Fruit fly (Drosophila melanogaster) whole organism, embryonic: ENCODE data around the gene Grik.

Experiments used
- Adf1 ChIP-seq: fragments of 200-800 bp; sonication (Bioruptor generic); IDR thresholded peaks from 2 replicates; pipeline ENCODE4 v1.3.6; 2022; ENCODE audit warnings: missing biosample characterization, missing genetic modification characterization
- Aef1 ChIP-seq: fragments of 200-800 bp; sonication (Bioruptor generic); IDR thresholded peaks from 3 replicates; pipeline ENCODE4 v1.3.6; 2022; ENCODE audit warnings: missing biosample characterization, missing genetic modification characterization
- Antp ChIP-seq: fragments of 200-800 bp; sonication (Bioruptor generic); optimal IDR thresholded peaks from 3 replicates; lab custom pipeline; 2016; ENCODE audit warnings: missing biosample characterization, missing genetic modification characterization
- Asciz ChIP-seq: fragments of 200-800 bp; sonication (Bioruptor generic); optimal IDR thresholded peaks from 2 replicates; lab custom pipeline; 2017; ENCODE audit warnings: missing biosample characterization, mild to moderate bottlenecking, missing genetic modification characterization, missing genetic modification reagents
- CG10366 ChIP-seq: fragments of 200-800 bp; sonication (Bioruptor generic); IDR thresholded peaks from 2 replicates; pipeline ENCODE4 v1.3.6; 2022; ENCODE audit warnings: missing biosample characterization, missing genetic modification characterization
- CG10565 ChIP-seq: fragments of 200-800 bp; sonication (Bioruptor generic); optimal IDR thresholded peaks from 3 replicates; lab custom pipeline; 2016; ENCODE audit warnings: missing biosample characterization, mild to moderate bottlenecking, missing genetic modification characterization
- CG10979 ChIP-seq: fragments of 200-800 bp; sonication (Bioruptor generic); optimal IDR thresholded peaks from 2 replicates; lab custom pipeline; 2018; ENCODE audit warnings: missing biosample characterization, mild to moderate bottlenecking, missing genetic modification characterization, moderate library complexity
- CG11398 ChIP-seq: fragments of 200-800 bp; sonication (Bioruptor generic); optimal IDR thresholded peaks from 2 replicates; lab custom pipeline; 2016; ENCODE audit warnings: missing biosample characterization, missing genetic modification characterization
- CG11456 ChIP-seq: fragments of 200-800 bp; sonication (Bioruptor generic); IDR thresholded peaks from 3 replicates; pipeline ENCODE4 v1.3.6; 2022; ENCODE audit warnings: missing biosample characterization, missing genetic modification characterization
- CG12942 ChIP-seq: fragments of 200-800 bp; sonication (Bioruptor generic); optimal IDR thresholded peaks from 3 replicates; lab custom pipeline; 2016; ENCODE audit warnings: missing biosample characterization, missing genetic modification characterization
- CG13296 ChIP-seq: fragments of 200-800 bp; sonication (Bioruptor generic); optimal IDR thresholded peaks from 3 replicates; lab custom pipeline; 2018; ENCODE audit warnings: missing biosample characterization, mild to moderate bottlenecking, missing genetic modification characterization
- CG14860 ChIP-seq: fragments of 200-800 bp; sonication (Bioruptor generic); IDR thresholded peaks from 3 replicates; pipeline ENCODE4 v1.3.6; 2022; ENCODE audit warnings: missing biosample characterization, missing genetic modification characterization; ENCODE audit not compliant: partially characterized antibody
- CG15696 ChIP-seq: fragments of 200-800 bp; sonication (Bioruptor generic); optimal IDR thresholded peaks from 2 replicates; lab custom pipeline; 2019; ENCODE audit warnings: missing biosample characterization, mild to moderate bottlenecking, missing genetic modification characterization, moderate library complexity
- CG1647 ChIP-seq: fragments of 200-800 bp; sonication (Bioruptor generic); optimal IDR thresholded peaks from 3 replicates; lab custom pipeline; 2016; ENCODE audit warnings: missing biosample characterization, missing genetic modification characterization
- CG17361 ChIP-seq: fragments of 200-800 bp; sonication (Bioruptor generic); IDR thresholded peaks from 3 replicates; pipeline ENCODE4 v1.3.6; 2022; ENCODE audit warnings: missing biosample characterization, missing genetic modification characterization
- CG18764 ChIP-seq: fragments of 200-800 bp; sonication (Bioruptor generic); optimal IDR thresholded peaks from 3 replicates; lab custom pipeline; 2016; ENCODE audit warnings: missing biosample characterization, missing genetic modification characterization
- CG2678 ChIP-seq: fragments of 200-800 bp; sonication (Bioruptor generic); optimal IDR thresholded peaks from 3 replicates; lab custom pipeline; 2019; ENCODE audit warnings: missing biosample characterization, mild to moderate bottlenecking, missing genetic modification characterization, moderate library complexity
- CG2889 ChIP-seq: fragments of 200-800 bp; sonication (Bioruptor generic); IDR thresholded peaks from 3 replicates; pipeline ENCODE4 v1.3.6; 2022; ENCODE audit warnings: missing biosample characterization, missing genetic modification characterization
- CG30431 ChIP-seq: fragments of 200-800 bp; sonication (Bioruptor generic); optimal IDR thresholded peaks from 2 replicates; lab custom pipeline; 2017; ENCODE audit warnings: missing biosample characterization, missing genetic modification characterization
- CG4282 ChIP-seq: fragments of 200-800 bp; sonication (Bioruptor generic); optimal IDR thresholded peaks from 2 replicates; lab custom pipeline; 2016; ENCODE audit warnings: missing biosample characterization, missing genetic modification characterization
- CG4404 ChIP-seq: fragments of 200-800 bp; sonication (Bioruptor generic); IDR thresholded peaks from 2 replicates; pipeline ENCODE4 v1.3.6; 2022; ENCODE audit warnings: missing biosample characterization, missing genetic modification characterization
- CG4707 ChIP-seq: fragments of 200-800 bp; sonication (Bioruptor generic); optimal IDR thresholded peaks from 2 replicates; lab custom pipeline; 2018; ENCODE audit warnings: missing biosample characterization, mild to moderate bottlenecking, missing genetic modification characterization, moderate library complexity
- CG6791 ChIP-seq: fragments of 200-800 bp; sonication (Bioruptor generic); IDR thresholded peaks from 3 replicates; pipeline ENCODE4 v1.3.6; 2022; ENCODE audit warnings: missing biosample characterization, missing genetic modification characterization; ENCODE audit not compliant: partially characterized antibody
- CG7357 ChIP-seq: fragments of 200-800 bp; sonication (Bioruptor generic); IDR thresholded peaks from 3 replicates; pipeline ENCODE4 v1.3.6; 2022; ENCODE audit warnings: missing biosample characterization, missing genetic modification characterization
- CG9876 ChIP-seq: fragments of 200-800 bp; sonication (Bioruptor generic); optimal IDR thresholded peaks from 2 replicates; lab custom pipeline; 2016; ENCODE audit warnings: missing biosample characterization, missing genetic modification characterization
- Dek ChIP-seq: fragments of 200-800 bp; sonication (Bioruptor generic); optimal IDR thresholded peaks from 3 replicates; lab custom pipeline; 2019; ENCODE audit warnings: missing biosample characterization, mild to moderate bottlenecking, missing genetic modification characterization, moderate library complexity
- Gug ChIP-seq: fragments of 200-800 bp; sonication (Bioruptor generic); IDR thresholded peaks from 4 replicates; pipeline ENCODE4 v1.3.6; 2022; ENCODE audit warnings: missing biosample characterization, missing genetic modification characterization
- Kr ChIP-seq: fragments of 200-800 bp; sonication (Bioruptor generic); optimal IDR thresholded peaks from 2 replicates; lab custom pipeline; 2017; ENCODE audit warnings: missing biosample characterization, mild to moderate bottlenecking, missing genetic modification characterization
- Mrtf ChIP-seq: fragments of 200-800 bp; sonication (Bioruptor generic); IDR thresholded peaks from 3 replicates; pipeline ENCODE4 v1.3.6; 2022; ENCODE audit warnings: missing biosample characterization, missing genetic modification characterization
- Pdp1 ChIP-seq, 2 experiments: fragments of 200-800 bp; sonication (Bioruptor generic); optimal IDR thresholded peaks; 3 replicates each; lab custom pipeline; 2016; ENCODE audit warnings: missing biosample characterization in 2 of 2, missing genetic modification characterization in 2 of 2, mild to moderate bottlenecking in 1 of 2, moderate library complexity in 1 of 2
- Scr ChIP-seq: fragments of 200-800 bp; sonication (Bioruptor generic); IDR thresholded peaks from 2 replicates; pipeline ENCODE4 v1.3.6; 2022; ENCODE audit warnings: missing biosample characterization, missing genetic modification characterization; ENCODE audit not compliant: partially characterized antibody
- ci ChIP-seq: fragments of 200-800 bp; sonication (Bioruptor generic); IDR thresholded peaks from 3 replicates; pipeline ENCODE4 v1.3.6; 2022; ENCODE audit warnings: missing biosample characterization, missing genetic modification characterization
- cwo ChIP-seq: fragments of 200-800 bp; sonication (Bioruptor generic); optimal IDR thresholded peaks from 3 replicates; lab custom pipeline; 2017; ENCODE audit warnings: missing biosample characterization, missing genetic modification characterization, mild to moderate bottlenecking, moderate library complexity, missing genetic modification reagents
- esg ChIP-seq: fragments of 200-800 bp; sonication (Bioruptor generic); conservative IDR thresholded peaks from 2 replicates; pipeline ENCODE4 v1.3.6; 2022; ENCODE audit warnings: missing biosample characterization, missing genetic modification characterization
- gt ChIP-seq: fragments of 200-800 bp; sonication (Bioruptor generic); IDR thresholded peaks from 2 replicates; pipeline ENCODE4 v1.3.6; 2022; ENCODE audit warnings: missing biosample characterization, missing genetic modification characterization
- h ChIP-seq: fragments of >200 bp; optimal IDR thresholded peaks from 2 replicates; lab custom pipeline; 2017
- hb ChIP-seq: fragments of 200-800 bp; sonication (Bioruptor generic); IDR thresholded peaks from 3 replicates; pipeline ENCODE4 v1.3.6; 2022; ENCODE audit warnings: missing biosample characterization, missing genetic modification characterization; ENCODE audit not compliant: partially characterized antibody
- jumu ChIP-seq: fragments of 200-800 bp; sonication (Bioruptor generic); optimal IDR thresholded peaks from 3 replicates; lab custom pipeline; 2016; ENCODE audit warnings: missing biosample characterization, missing genetic modification characterization
- nmo ChIP-seq: fragments of 200-800 bp; sonication (Bioruptor generic); optimal IDR thresholded peaks from 2 replicates; lab custom pipeline; 2018; ENCODE audit warnings: missing biosample characterization, mild to moderate bottlenecking, missing genetic modification characterization, moderate library complexity
- pfk ChIP-seq: fragments of 200-800 bp; sonication (Bioruptor generic); optimal IDR thresholded peaks from 2 replicates; lab custom pipeline; 2018; ENCODE audit warnings: missing biosample characterization, mild to moderate bottlenecking, missing genetic modification characterization, moderate library complexity
- pnt ChIP-seq: fragments of 200-800 bp; sonication (Bioruptor generic); optimal IDR thresholded peaks from 3 replicates; lab custom pipeline; 2016; ENCODE audit warnings: missing biosample characterization, missing genetic modification characterization
- pros ChIP-seq: fragments of 200-800 bp; sonication (Bioruptor generic); optimal IDR thresholded peaks from 3 replicates; lab custom pipeline; 2019; ENCODE audit warnings: missing biosample characterization, mild to moderate bottlenecking, missing genetic modification characterization, moderate library complexity
- sima ChIP-seq: fragments of 200-800 bp; sonication (Bioruptor generic); optimal IDR thresholded peaks from 2 replicates; lab custom pipeline; 2016; ENCODE audit warnings: missing biosample characterization, missing genetic modification characterization
- so ChIP-seq: fragments of 200-800 bp; sonication (Bioruptor generic); IDR thresholded peaks from 3 replicates; pipeline ENCODE4 v1.3.6; 2022; ENCODE audit warnings: missing biosample characterization, missing genetic modification characterization
- toy ChIP-seq: fragments of 200-800 bp; sonication (Bioruptor generic); IDR thresholded peaks from 2 replicates; pipeline ENCODE4 v1.3.6; 2022; ENCODE audit warnings: missing biosample characterization, missing genetic modification characterization
- unc-4 ChIP-seq: fragments of 200-800 bp; sonication (Bioruptor generic); IDR thresholded peaks from 2 replicates; pipeline ENCODE4 v1.3.6; 2022; ENCODE audit warnings: missing biosample characterization, missing genetic modification characterization; ENCODE audit not compliant: partially characterized antibody
- vnd ChIP-seq: fragments of 200-800 bp; sonication (Bioruptor generic); IDR thresholded peaks from 3 replicates; pipeline ENCODE4 v1.3.6; 2022; ENCODE audit warnings: missing biosample characterization, missing genetic modification characterization; ENCODE audit not compliant: partially characterized antibody
- zen2 ChIP-seq: fragments of 200-800 bp; sonication (Bioruptor generic); IDR thresholded peaks from 3 replicates; pipeline ENCODE4 v1.3.6; 2022; ENCODE audit warnings: missing biosample characterization, missing genetic modification characterization; ENCODE audit not compliant: partially characterized antibody
- zf30C ChIP-seq: fragments of 200-800 bp; sonication (Bioruptor generic); optimal IDR thresholded peaks from 3 replicates; lab custom pipeline; 2018; ENCODE audit warnings: missing biosample characterization, mild to moderate bottlenecking, missing genetic modification characterization

The Grik gene

DNA sequence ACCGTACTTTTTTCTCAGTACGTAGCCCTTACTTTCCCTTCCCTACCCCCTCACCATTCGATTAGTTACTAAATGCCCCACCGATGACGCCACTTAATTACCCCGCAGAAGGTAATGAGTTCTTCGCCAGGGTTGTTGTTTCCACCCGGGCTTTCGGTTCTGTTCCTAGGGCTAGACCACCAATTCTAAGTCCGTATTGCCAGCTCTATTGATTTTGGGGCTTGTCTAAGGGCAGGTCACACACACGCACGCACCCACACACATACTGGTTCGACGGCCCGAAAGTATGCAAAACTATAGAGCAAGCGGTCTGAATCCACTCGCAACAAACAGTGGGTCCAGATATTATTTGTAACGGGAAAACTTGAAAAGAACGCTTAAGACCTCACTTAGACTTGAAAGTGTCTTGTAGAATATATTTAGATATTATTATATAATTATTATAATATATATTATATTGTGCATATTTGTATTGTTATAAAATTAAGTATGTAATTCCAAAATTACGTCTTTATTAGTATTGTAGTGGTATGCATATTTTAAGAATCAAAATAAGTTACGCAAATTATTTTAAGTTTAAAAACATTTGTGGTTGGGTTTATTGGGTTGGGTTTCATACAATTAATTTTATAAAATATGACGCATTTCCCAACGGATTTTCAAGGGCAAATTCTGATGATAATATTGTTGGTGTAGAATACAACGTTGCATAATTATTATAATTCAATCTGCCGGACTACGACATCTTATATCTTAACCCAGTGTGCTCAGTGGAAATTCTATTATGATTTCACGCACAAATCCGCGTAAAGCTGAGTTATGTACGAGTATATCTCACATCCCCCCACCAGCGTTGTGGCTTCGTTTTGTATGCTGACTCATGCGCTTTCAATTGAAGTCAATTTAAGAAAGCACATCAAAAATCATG is 48.3 kb downstream of the Grik start (continued):
- TF ChIP-seq CG13296 (GFP tag; lab: Kevin White, UChicago) (peak; percentile 45), Gug (GFP tag; lab: Robert Waterston, UW) (no peak), CG7357 (GFP tag; lab: Robert Waterston, UW) (no peak), Pdp1 (GFP tag; optimal IDR thresholded peaks at IDR 0.05; lab: Kevin White, UChicago) (peak in 1 of 2 experiments; percentile 49), gt (GFP tag; lab: Robert Waterston, UW) (no peak), CG2889 (GFP tag; lab: Robert Waterston, UW) (no peak), Scr (no peak), unc-4 (no peak), cwo (peak; percentile 45), toy (GFP tag; lab: Robert Waterston, UW) (no peak), zf30C (GFP tag; lab: Kevin White, UChicago) (no peak), CG30431 (GFP tag; lab: Kevin White, UChicago) (no peak), CG11398 (GFP tag; lab: Kevin White, UChicago) (no peak), Asciz (peak; percentile 65), vnd (GFP tag; lab: Robert Waterston, UW) (no peak), jumu (GFP tag; lab: Kevin White, UChicago) (peak; percentile 19), hb (no peak), CG1647 (GFP tag; lab: Kevin White, UChicago) (no peak), CG10565 (no peak), CG15696 (tag; lab: Kevin White, UChicago) (no peak), pfk (GFP tag; lab: Kevin White, UChicago) (no peak), CG17361 (GFP tag; lab: Robert Waterston, UW) (peak; percentile 36; the same call in 1 of the 3 replicates), Mrtf (GFP tag; lab: Robert Waterston, UW) (no peak), Aef1 (GFP tag; lab: Robert Waterston, UW) (no peak), pnt (GFP tag; lab: Kevin White, UChicago) (no peak), nmo (GFP tag; lab: Kevin White, UChicago) (peak; percentile 32), CG12942 (GFP tag; lab: Kevin White, UChicago) (no peak), ci (GFP tag; lab: Robert Waterston, UW) (peak; percentile 41; the same call in 2 of the 3 replicates), CG14860 (GFP tag; lab: Robert Waterston, UW) (no peak), Antp (no peak), CG10366 (no peak), CG4404 (GFP tag; lab: Robert Waterston, UW) (no peak), CG11456 (GFP tag; lab: Robert Waterston, UW) (0 out of 3 replicates have a peak, but pooled peaks have one; percentile 18), esg (GFP tag; lab: Robert Waterston, UW) (no peak), pros (GFP tag; lab: Kevin White, UChicago) (no peak), CG4282 (peak; percentile 53), CG2678 (tag; lab: Kevin White, UChicago) (peak; percentile 69), CG18764 (GFP tag; lab: Kevin White, UChicago) (peak; percentile 1), CG9876 (GFP tag; lab: Kevin White, UChicago) (no peak), zen2 (GFP tag; lab: Robert Waterston, UW) (no peak), CG10979 (tag; lab: Kevin White, UChicago) (peak; percentile 30), Adf1 (no peak), h (lab: Kevin White, UChicago) (no peak), Kr (no peak), CG4707 (no peak), sima (no peak), CG6791 (peak; percentile 31; the same call in 1 of the 3 replicates), Dek (tag; lab: Kevin White, UChicago) (peak; percentile 21), so (GFP tag; lab: Robert Waterston, UW) (no peak)
